Worm (Caenorhabditis elegans) whole organism, L1 larva: Measurements from ENCODE around the gene ubc-19.

Source experiments
- C16A3.4 ChIP-seq: fragments of 150-350 bp; optimal IDR thresholded peaks from 2 replicates; lab custom pipeline; 2014; ENCODE audit warnings: missing biosample characterization, missing genetic modification characterization
- F16B12.6 ChIP-seq: fragments of 150-350 bp; optimal IDR thresholded peaks from 2 replicates; lab custom pipeline; 2014; ENCODE audit warnings: missing biosample characterization, missing genetic modification characterization
- aly-2 ChIP-seq: fragments of 150-350 bp; optimal IDR thresholded peaks from 2 replicates; lab custom pipeline; 2014; ENCODE audit warnings: missing biosample characterization, missing genetic modification characterization
- blmp-1 ChIP-seq: fragments of 150-350 bp; optimal IDR thresholded peaks from 2 replicates; lab custom pipeline; 2014; ENCODE audit warnings: missing biosample characterization, missing genetic modification characterization
- ceh-8 ChIP-seq: fragments of 200-800 bp; sonication (Bioruptor generic); optimal IDR thresholded peaks from 2 replicates; lab custom pipeline; 2018; ENCODE audit warnings: mild to moderate bottlenecking, missing genetic modification characterization, moderate library complexity, missing compliant biosample characterization
- ceh-88 ChIP-seq: fragments of 200-800 bp; sonication (Bioruptor generic); IDR thresholded peaks from 2 replicates; pipeline ENCODE4 v1.3.6; 2022; ENCODE audit warnings: missing genetic modification characterization, missing compliant biosample characterization
- efl-1 ChIP-seq, 4 experiments: fragments of 150-350 bp; optimal IDR thresholded peaks in 3 of 4; peaks in 1 of 4; 1 replicate in 1 of 4; 2 replicates in 3 of 4; lab custom pipeline; 2014; ENCODE audit warnings: missing biosample characterization in 2 of 4, missing genetic modification characterization in 2 of 4, missing genetic modification reagents in 2 of 4
- elt-3 ChIP-seq, 6 experiments: fragments of 150-350 bp in 1 of 6; sonication (generic microtip); optimal IDR thresholded peaks; 2 replicates each; lab custom pipeline; 2017 to 2018; ENCODE audit warnings: missing biosample characterization in 6 of 6, missing genetic modification characterization in 6 of 6, inconsistent platforms in 1 of 6
- fkh-10 ChIP-seq: sonication (generic microtip); optimal IDR thresholded peaks from 2 replicates; lab custom pipeline; 2017; ENCODE audit warnings: missing biosample characterization, missing genetic modification reagents, missing genetic modification characterization
- fos-1 ChIP-seq: fragments of 150-350 bp; optimal IDR thresholded peaks from 2 replicates; lab custom pipeline; 2014; ENCODE audit warnings: missing biosample characterization, missing genetic modification characterization
- grh-1 ChIP-seq: fragments of 200-800 bp; sonication (Bioruptor generic); IDR thresholded peaks from 2 replicates; pipeline ENCODE4 v1.3.6; 2022; ENCODE audit warnings: missing genetic modification reagents, missing genetic modification characterization, missing compliant biosample characterization
- hlh-17 ChIP-seq: fragments of 200-800 bp; sonication (Bioruptor generic); optimal IDR thresholded peaks from 2 replicates; lab custom pipeline; 2018; ENCODE audit warnings: missing genetic modification characterization, mild to moderate bottlenecking, missing compliant biosample characterization, moderate library complexity, borderline replicate concordance
- irx-1 ChIP-seq: sonication (generic microtip); optimal IDR thresholded peaks from 2 replicates; lab custom pipeline; 2016; ENCODE audit warnings: missing genetic modification characterization, missing compliant biosample characterization
- lin-13 ChIP-seq: fragments of 150-350 bp; optimal IDR thresholded peaks from 2 replicates; lab custom pipeline; 2014; ENCODE audit warnings: missing biosample characterization, missing genetic modification reagents, missing genetic modification characterization
- lin-14 ChIP-seq: fragments of 200-800 bp; sonication (Bioruptor generic); optimal IDR thresholded peaks from 2 replicates; lab custom pipeline; 2018; ENCODE audit warnings: mild to moderate bottlenecking, missing genetic modification characterization, moderate library complexity, missing compliant biosample characterization
- lin-35 ChIP-seq, 2 experiments: fragments of 150-350 bp; optimal IDR thresholded peaks; 2 replicates each; lab custom pipeline; 2014; ENCODE audit warnings: missing biosample characterization in 2 of 2, missing genetic modification characterization in 2 of 2, missing genetic modification reagents in 2 of 2
- lsy-2 ChIP-seq, 2 experiments: fragments of 150-350 bp; optimal IDR thresholded peaks; 2 replicates each; lab custom pipeline; 2014; ENCODE audit warnings: missing biosample characterization in 2 of 2, missing genetic modification characterization in 2 of 2
- mab-9 ChIP-seq: fragments of 200-800 bp; sonication (Bioruptor generic); IDR thresholded peaks from 2 replicates; pipeline ENCODE4 v1.3.6; 2022; ENCODE audit warnings: missing genetic modification reagents, missing genetic modification characterization, missing compliant biosample characterization
- mdl-1 ChIP-seq, 2 experiments: fragments of 150-350 bp; optimal IDR thresholded peaks; 2 replicates each; lab custom pipeline; 2014 to 2017; ENCODE audit warnings: missing biosample characterization in 2 of 2, missing genetic modification characterization in 2 of 2, inconsistent platforms in 1 of 2
- mef-2 ChIP-seq: fragments of 150-350 bp; optimal IDR thresholded peaks from 2 replicates; lab custom pipeline; 2014; ENCODE audit warnings: missing biosample characterization, missing genetic modification characterization
- mep-1 ChIP-seq: fragments of 150-350 bp; optimal IDR thresholded peaks from 2 replicates; lab custom pipeline; 2014; ENCODE audit warnings: missing biosample characterization, missing genetic modification characterization
- nhr-12 ChIP-seq: sonication (generic microtip); optimal IDR thresholded peaks from 2 replicates; lab custom pipeline; 2017; ENCODE audit warnings: missing biosample characterization, missing genetic modification characterization
- nhr-19 ChIP-seq: fragments of 200-800 bp; sonication (Bioruptor generic); conservative IDR thresholded peaks from 2 replicates; pipeline ENCODE4 v1.3.6; 2022; ENCODE audit warnings: missing genetic modification characterization, missing compliant biosample characterization
- nhr-20 ChIP-seq: sonication (generic microtip); optimal IDR thresholded peaks from 2 replicates; lab custom pipeline; 2016; ENCODE audit warnings: mild to moderate bottlenecking, missing genetic modification characterization, missing compliant biosample characterization
- nhr-28 ChIP-seq: fragments of 150-350 bp; optimal IDR thresholded peaks from 2 replicates; lab custom pipeline; 2014; ENCODE audit warnings: missing biosample characterization, missing genetic modification characterization
- nhr-47 ChIP-seq: sonication (generic microtip); optimal IDR thresholded peaks from 2 replicates; lab custom pipeline; 2016; ENCODE audit warnings: mild to moderate bottlenecking, missing genetic modification characterization, moderate library complexity, missing compliant biosample characterization
- nhr-71 ChIP-seq: sonication (generic microtip); optimal IDR thresholded peaks from 2 replicates; lab custom pipeline; 2016; ENCODE audit warnings: mild to moderate bottlenecking, missing genetic modification characterization, moderate library complexity, missing compliant biosample characterization
- nhr-77 ChIP-seq: fragments of 150-350 bp; optimal IDR thresholded peaks from 2 replicates; lab custom pipeline; 2014; ENCODE audit warnings: missing biosample characterization, missing genetic modification characterization
- nhr-85 ChIP-seq: sonication (generic microtip); peaks from one replicate; lab custom pipeline; 2016; ENCODE audit warnings: missing genetic modification characterization, inconsistent platforms, missing compliant biosample characterization
- pag-3 ChIP-seq: sonication (generic microtip); optimal IDR thresholded peaks from 2 replicates; lab custom pipeline; 2017; ENCODE audit warnings: missing genetic modification characterization, mild to moderate bottlenecking, missing compliant biosample characterization, antibody characterized with exemption, borderline replicate concordance; ENCODE audit not compliant: insufficient read depth
- pax-3 ChIP-seq: fragments of 200-800 bp; sonication (Bioruptor generic); optimal IDR thresholded peaks from 2 replicates; lab custom pipeline; 2018; ENCODE audit warnings: mild to moderate bottlenecking, missing genetic modification characterization, moderate library complexity, missing compliant biosample characterization
- skn-1 ChIP-seq: fragments of 150-350 bp; optimal IDR thresholded peaks from 2 replicates; lab custom pipeline; 2014; ENCODE audit warnings: missing biosample characterization, missing genetic modification characterization
- snu-23 ChIP-seq: sonication (generic microtip); optimal IDR thresholded peaks from 2 replicates; lab custom pipeline; 2016; ENCODE audit warnings: missing genetic modification characterization, missing compliant biosample characterization
- sox-4 ChIP-seq: sonication (generic microtip); optimal IDR thresholded peaks from 2 replicates; lab custom pipeline; 2016; ENCODE audit warnings: missing genetic modification characterization, missing compliant biosample characterization
- tbx-2 ChIP-seq: sonication (generic microtip); optimal IDR thresholded peaks from 2 replicates; lab custom pipeline; 2016; ENCODE audit warnings: missing genetic modification characterization, missing compliant biosample characterization
- zag-1 ChIP-seq: fragments of 150-350 bp; optimal IDR thresholded peaks from 2 replicates; lab custom pipeline; 2014; ENCODE audit warnings: missing biosample characterization, missing genetic modification characterization
- zip-4 ChIP-seq: fragments of 200-800 bp; sonication (Bioruptor generic); optimal IDR thresholded peaks from 2 replicates; lab custom pipeline; 2018; ENCODE audit warnings: mild to moderate bottlenecking, missing genetic modification characterization, moderate library complexity, missing compliant biosample characterization
- ztf-4 ChIP-seq: fragments of 150-350 bp; optimal IDR thresholded peaks from 2 replicates; lab custom pipeline; 2014; ENCODE audit warnings: missing biosample characterization, missing genetic modification characterization

Gene ubc-19

DNA sequence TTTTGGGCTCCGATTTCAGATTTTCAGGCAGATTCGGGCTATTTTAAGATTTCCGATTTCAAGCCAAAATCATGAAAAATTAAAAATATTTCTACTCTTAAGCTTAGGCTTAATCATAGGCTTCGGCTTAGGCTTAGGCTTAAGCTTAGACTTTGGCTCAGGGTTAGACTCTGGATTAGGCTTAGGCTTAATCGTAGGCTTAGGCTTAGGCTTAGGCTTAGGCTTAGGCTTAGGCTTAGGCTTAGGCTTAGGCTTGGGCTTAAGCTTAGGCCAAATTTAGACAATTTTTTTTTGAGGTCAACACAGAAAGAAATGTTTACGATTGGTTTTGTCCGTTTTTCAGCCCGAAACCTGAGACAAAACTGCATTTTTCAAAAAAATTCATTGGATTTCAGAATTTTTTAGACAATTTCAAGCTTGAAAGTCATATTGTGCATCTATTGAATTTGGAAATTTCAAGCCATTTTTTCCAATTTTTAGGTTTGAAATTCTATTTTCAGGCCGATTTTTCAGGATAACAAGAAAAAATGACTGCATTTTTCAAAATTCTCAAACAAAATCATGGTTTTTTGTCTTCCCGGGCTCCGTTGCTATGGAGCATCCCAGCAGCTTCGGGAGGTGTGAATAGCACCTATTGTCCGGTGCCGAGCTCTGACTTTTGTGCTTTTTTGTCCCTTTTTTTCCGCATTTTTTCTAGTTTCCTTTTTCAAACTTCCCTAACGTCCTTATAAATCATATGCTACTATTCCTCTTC is 49.8 kb downstream of the ubc-19 start, which contains the start of gene egas-1 (continued):
- TF ChIP-seq zip-4 (no peak), mef-2 (tag; lab: Kevin White, UChicago) (no peak), mab-9 (GFP tag; lab: Robert Waterston, UW) (no peak), ceh-88 (GFP tag; lab: Robert Waterston, UW) (no peak)

- TF ChIP-seq skn-1 (tag; lab: Kevin White, UChicago), result no peak
- TF ChIP-seq ceh-8 (GFP tag; lab: Kevin White, UChicago), result peak; percentile 51
- no peak for TF ChIP-seq nhr-20 (tag; lab: Kevin White, UChicago)
These were observed 50.5 kb downstream of the ubc-19 start for ce11 chrV:18639074-18639473.

- TF ChIP-seq nhr-77 (tag; lab: Kevin White, UChicago) (no peak), pag-3 (tag; lab: Kevin White, UChicago) (no peak), fos-1 (tag; lab: Kevin White, UChicago) (no peak), grh-1 (GFP tag; lab: Robert Waterston, UW) (peak; percentile 21; the same call in 1 of the 2 replicates), nhr-12 (tag; lab: Kevin White, UChicago) (no peak), F16B12.6 (tag; lab: Kevin White, UChicago) (no peak), mdl-1 (tag; optimal IDR thresholded peaks at IDR 0.05; lab: Kevin White, UChicago) (no peak), nhr-71 (tag; lab: Kevin White, UChicago) (no peak), hlh-17 (GFP tag; lab: Kevin White, UChicago) (no peak), nhr-28 (tag; lab: Kevin White, UChicago) (no peak), zag-1 (no peak), ceh-88 (GFP tag; lab: Robert Waterston, UW) (peak; percentile 31; the same call in 1 of the 2 replicates), aly-2 (tag; lab: Kevin White, UChicago) (no peak), ztf-4 (tag; lab: Kevin White, UChicago) (no peak), snu-23 (GFP tag; lab: Kevin White, UChicago) (no peak)
- TF ChIP-seq, all 84 proteins: peak for 2
These were observed 51.1 kb downstream of the ubc-19 start, which contains the start of gene col-42 for ce11 chrV:18638367-18638873. TSS of gene col-42 (plus strand) at chrV:18638484.

DNA sequence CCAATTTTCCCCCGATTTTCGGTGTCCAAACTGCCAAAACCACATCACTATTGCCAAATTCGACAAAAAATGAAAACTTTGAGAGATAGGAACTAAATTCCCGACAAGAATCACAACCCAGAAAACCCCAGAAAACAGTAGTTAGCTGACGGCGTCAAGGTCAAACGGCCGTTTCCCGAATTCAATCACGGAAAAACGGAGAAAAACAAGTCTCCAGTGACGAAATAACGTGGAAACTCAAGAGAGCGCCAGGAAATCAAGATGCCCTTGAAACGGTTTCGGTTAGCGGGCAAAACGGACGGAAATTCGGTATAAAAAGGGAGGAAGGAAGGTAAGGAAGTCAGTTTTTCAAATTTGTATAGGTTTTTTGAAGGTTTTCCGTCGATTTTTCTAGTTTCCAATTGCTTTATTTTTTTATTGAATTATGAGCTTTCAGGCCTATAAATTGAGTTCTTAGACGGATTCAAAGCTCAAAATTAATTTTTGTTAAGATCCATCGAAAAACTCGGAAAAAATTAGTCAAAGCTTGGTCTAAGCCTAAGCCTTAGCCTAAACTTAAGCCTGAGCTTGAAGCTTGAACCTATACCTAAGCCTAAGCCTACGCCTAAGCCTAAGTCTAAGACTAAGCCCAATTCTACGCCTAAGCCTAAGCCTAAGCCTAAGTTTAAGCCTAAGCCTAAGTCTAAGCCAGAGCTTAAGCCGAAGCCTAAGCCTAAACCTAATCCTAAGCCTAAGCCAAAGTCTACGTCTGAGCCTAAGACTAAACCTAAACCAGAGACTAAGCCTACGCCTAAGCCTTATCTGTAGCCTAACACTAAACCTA is 51.8 kb downstream of the ubc-19 start:
- TF ChIP-seq zip-4 (no peak), C16A3.4 (tag; lab: Kevin White, UChicago) (peak; percentile 46), fkh-10 (no peak), snu-23 (GFP tag; lab: Kevin White, UChicago) (peak; percentile 59), tbx-2 (tag; lab: Kevin White, UChicago) (peak; percentile 10), nhr-28 (tag; lab: Kevin White, UChicago) (no peak), lin-14 (peak; percentile 81), blmp-1 (tag; lab: Kevin White, UChicago) (peak; percentile 81), nhr-19 (GFP tag; lab: Robert Waterston, UW) (peak; percentile 40; the same call in 1 of the 2 replicates), nhr-47 (peak; percentile 32), mep-1 (tag; lab: Kevin White, UChicago) (peak; percentile 42), pag-3 (tag; lab: Kevin White, UChicago) (peak; percentile 89), grh-1 (GFP tag; lab: Robert Waterston, UW) (peak; percentile 49; the same call in 1 of the 2 replicates), nhr-20 (tag; lab: Kevin White, UChicago) (peak; percentile 58), mef-2 (tag; lab: Kevin White, UChicago) (no peak), lsy-2 (tag; optimal IDR thresholded peaks at IDR 0.05; lab: Kevin White, UChicago) (peak; percentile 20 to 50), skn-1 (tag; lab: Kevin White, UChicago) (peak; percentile 19), irx-1 (tag; lab: Kevin White, UChicago) (peak; percentile 8), hlh-17 (GFP tag; lab: Kevin White, UChicago) (no peak), sox-4 (no peak), pax-3 (no peak), mdl-1 (tag; optimal IDR thresholded peaks at IDR 0.05; lab: Kevin White, UChicago) (peak in 1 of 2 experiments; percentile 15), lin-35 (GFP tag; optimal IDR thresholded peaks at IDR 0.05; lab: Kevin White, UChicago) (peak in 1 of 2 experiments; percentile 31), elt-3 (tag; optimal IDR thresholded peaks at IDR 0.05; lab: Kevin White, UChicago) (peak in 3 of 6 experiments; percentile 36 to 70 (median 66)), lin-13 (GFP tag; lab: Kevin White, UChicago) (peak; percentile 13), nhr-77 (tag; lab: Kevin White, UChicago) (peak; percentile 45), nhr-85 (peak; percentile 87), efl-1 (optimal IDR thresholded peaks at IDR 0.05; lab: Kevin White, UChicago) (peak in 1 of 2 experiments; percentile 21), efl-1 (GFP tag; optimal IDR thresholded peaks at IDR 0.05 in 1 of 2; lab: Kevin White, UChicago) (peak in 1 of 2 experiments; percentile 45)
- TF ChIP-seq, all 84 proteins: peak for 21
